Worm (Caenorhabditis elegans): ENCODE measurements around the gene Y46G5A.7.

DNA sequence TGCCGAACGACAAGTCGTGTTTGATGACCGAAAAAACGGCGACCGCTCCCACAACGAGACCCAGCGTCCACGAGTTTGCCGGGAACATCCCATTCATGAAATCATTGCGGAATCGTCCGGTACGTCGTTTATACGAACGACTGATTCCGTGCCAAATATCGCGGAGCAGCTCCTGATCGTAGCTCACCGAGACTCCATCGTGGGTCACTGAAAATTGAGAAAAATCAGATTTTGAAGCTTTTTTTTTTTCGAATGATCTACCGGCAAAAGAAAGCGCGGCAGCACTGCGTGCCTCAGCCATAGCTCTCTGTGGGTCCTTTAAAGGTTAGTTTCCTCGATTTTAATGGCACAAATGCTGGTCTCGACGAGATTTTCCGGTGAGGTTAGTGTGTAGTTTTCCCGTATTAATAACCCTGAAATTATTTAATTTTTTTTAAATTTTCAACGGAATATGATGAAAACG, 39.9 kb upstream of the Y46G5A.7 start, which contains the start of gene cpt-1:
- TF ChIP-seq fkh-10 (GFP tag; optimal IDR thresholded peaks at IDR 0.05), result no peak
- no peak for TF ChIP-seq mab-9 (GFP tag; IDR thresholded peaks at IDR 0.05)
- no peak for TF ChIP-seq isw-1 (GFP tag; IDR thresholded peaks at IDR 0.05)
- no peak for TF ChIP-seq lin-39 (tag; optimal IDR thresholded peaks at IDR 0.05)
- no peak for TF ChIP-seq sup-37 (GFP tag; optimal IDR thresholded peaks at IDR 0.05)
- TF ChIP-seq ceh-82 (tag; optimal IDR thresholded peaks at IDR 0.05), result no peak
